Worm (Caenorhabditis elegans) whole organism, L4 larva: ENCODE measurements around the gene C36C5.14.

Experiments
- D1046.2 ChIP-seq: fragments of 200-800 bp; sonication (Bioruptor generic); IDR thresholded peaks from 2 replicates; pipeline ENCODE4 v1.3.6; 2022; ENCODE audit warnings: missing genetic modification characterization, missing compliant biosample characterization
- R02D3.7 ChIP-seq: fragments of 150-350 bp; sonication (generic microtip); optimal IDR thresholded peaks from 3 replicates; lab custom pipeline; 2014; ENCODE audit warnings: missing biosample characterization, missing genetic modification characterization
- ama-1 ChIP-seq: fragments of 150-350 bp; optimal IDR thresholded peaks from 2 replicates; lab custom pipeline; 2014; ENCODE audit warnings: inconsistent platforms, mixed read lengths
- lir-3 ChIP-seq: sonication (generic microtip); optimal IDR thresholded peaks from 2 replicates; lab custom pipeline; 2016; ENCODE audit warnings: mild to moderate bottlenecking, missing genetic modification characterization, missing compliant biosample characterization
- madf-9 ChIP-seq: fragments of 200-800 bp; sonication (Bioruptor generic); conservative IDR thresholded peaks from 2 replicates; pipeline ENCODE4 v1.3.6; 2022; ENCODE audit warnings: missing genetic modification reagents, missing genetic modification characterization, missing compliant biosample characterization
- nhr-10 ChIP-seq: fragments of 150-350 bp; optimal IDR thresholded peaks from 2 replicates; lab custom pipeline; 2014; ENCODE audit warnings: missing biosample characterization, missing genetic modification characterization
- nhr-111 ChIP-seq: fragments of 200-800 bp; sonication (Bioruptor generic); optimal IDR thresholded peaks from 2 replicates; lab custom pipeline; 2018; ENCODE audit warnings: mild to moderate bottlenecking, missing genetic modification characterization, missing compliant biosample characterization
- nhr-28 ChIP-seq: fragments of 150-350 bp; optimal IDR thresholded peaks from 2 replicates; lab custom pipeline; 2014; ENCODE audit warnings: missing biosample characterization, missing genetic modification characterization
- nhr-41 ChIP-seq: fragments of 200-800 bp; sonication (Bioruptor generic); IDR thresholded peaks from 2 replicates; pipeline ENCODE4 v1.3.6; 2022; ENCODE audit warnings: missing genetic modification reagents, missing genetic modification characterization, missing compliant biosample characterization
- pha-4 ChIP-seq, 2 experiments: fragments of 150-350 bp in 1 of 2; fragments of 200-800 bp in 1 of 2; sonication (Bioruptor generic) in 1 of 2; IDR thresholded peaks in 1 of 2; optimal IDR thresholded peaks in 1 of 2; 2 replicates each; pipeline versions ENCODE4 v1.3.6 to Lab custom; 2014 to 2022; ENCODE audit warnings: missing genetic modification characterization in 2 of 2, missing genetic modification reagents in 2 of 2, missing biosample characterization in 1 of 2, missing compliant biosample characterization in 1 of 2
- unc-130 ChIP-seq: sonication (generic microtip); optimal IDR thresholded peaks from 2 replicates; lab custom pipeline; 2016; ENCODE audit warnings: missing genetic modification reagents, missing genetic modification characterization, missing compliant biosample characterization
- unc-62 ChIP-seq, 3 experiments: fragments of 150-350 bp in 1 of 3; sonication (generic microtip); optimal IDR thresholded peaks in 2 of 3; peaks in 1 of 3; 1 replicate in 1 of 3; 2 replicates in 2 of 3; lab custom pipeline; 2014 to 2017; ENCODE audit warnings: missing biosample characterization in 3 of 3, missing genetic modification characterization in 3 of 3, missing genetic modification reagents in 3 of 3, missing genotype in 1 of 3
- zip-11 ChIP-seq: fragments of 200-800 bp; sonication (Bioruptor generic); IDR thresholded peaks from 2 replicates; pipeline ENCODE4 v1.3.6; 2022; ENCODE audit warnings: missing genetic modification characterization, missing compliant biosample characterization
- ztf-11 ChIP-seq: fragments of 150-350 bp; optimal IDR thresholded peaks from 2 replicates; lab custom pipeline; 2014; ENCODE audit warnings: missing biosample characterization, missing genetic modification characterization

DNA sequence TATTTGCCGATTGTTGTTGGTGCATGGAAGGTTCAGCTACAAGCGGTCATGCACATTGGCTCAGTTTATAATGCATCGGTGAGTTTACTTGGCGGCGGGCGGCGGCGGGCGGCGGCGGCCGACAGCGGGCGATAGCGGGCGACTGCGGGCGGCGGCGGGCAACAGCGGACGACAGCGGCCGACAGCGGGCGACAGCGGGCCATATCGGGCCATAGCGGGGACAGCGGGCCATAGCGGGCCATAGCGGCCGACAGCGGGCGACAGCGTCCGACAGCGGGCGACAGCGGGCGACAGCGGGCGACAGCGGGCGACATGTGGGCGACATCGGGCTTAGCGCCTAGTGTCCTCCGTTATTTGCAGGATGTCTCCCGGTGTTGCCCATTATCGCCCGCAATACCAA is 33.2 kb downstream of the C36C5.14 start:
- TF ChIP-seq lir-3 (tag; lab: Kevin White, UChicago) (no peak), unc-62 (GFP tag; optimal IDR thresholded peaks at IDR 0.05 in 1 of 2; lab: Kevin White, UChicago) (no peak), unc-62 (tag; optimal IDR thresholded peaks at IDR 0.05; lab: Kevin White, UChicago) (no peak), madf-9 (GFP tag; lab: Robert Waterston, UW) (no peak), zip-11 (GFP tag; lab: Robert Waterston, UW) (no peak), pha-4 (GFP tag; IDR thresholded peaks at IDR 0.05; lab: Robert Waterston, UW) (no peak), pha-4 (tag; optimal IDR thresholded peaks at IDR 0.05; lab: Kevin White, UChicago) (no peak), nhr-28 (tag; lab: Kevin White, UChicago) (no peak), nhr-10 (tag; lab: Kevin White, UChicago) (no peak), ztf-11 (tag; lab: Kevin White, UChicago) (no peak), nhr-111 (GFP tag; lab: Kevin White, UChicago) (no peak), D1046.2 (GFP tag; lab: Robert Waterston, UW) (no peak), R02D3.7 (tag; lab: Kevin White, UChicago) (no peak), unc-130 (GFP tag; lab: Kevin White, UChicago) (no peak), nhr-41 (GFP tag; lab: Robert Waterston, UW) (no peak), ama-1 (lab: Kevin White, UChicago) (no peak)
